Fruit fly (Drosophila melanogaster): ENCODE data around the gene CG4678.

Gene CG4678

DNA sequence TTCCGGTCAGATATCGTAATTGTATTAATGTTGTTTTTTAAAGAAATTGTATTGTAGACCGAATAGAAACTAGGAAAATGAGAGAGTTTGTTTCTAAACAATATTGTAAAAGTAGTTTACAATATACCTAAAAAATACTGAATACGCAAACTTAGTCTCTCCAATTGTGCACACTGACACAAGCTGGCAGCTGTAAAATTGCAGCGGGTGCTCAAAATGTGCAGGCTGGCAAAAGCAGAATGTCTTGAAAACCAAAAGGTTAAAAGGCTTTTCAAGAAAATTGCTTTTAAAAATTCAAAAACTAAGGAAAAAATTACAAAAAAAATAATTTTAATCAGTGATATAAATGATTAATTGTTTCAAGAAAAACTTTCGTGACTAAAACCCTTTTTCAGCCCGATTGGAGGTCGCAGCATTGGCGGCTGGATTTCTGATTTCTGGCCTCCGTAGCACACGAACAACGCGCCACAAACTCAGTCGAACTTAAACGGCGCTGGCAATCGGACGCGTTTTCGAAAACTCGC is at the start of gene CG4678:
Gene CG4678, plus strand, starts transcription at position 474 of the 524 bp plus-strand sequence.
- TF ChIP-seq kay (GFP tag; ENCODE audit: borderline replicate concordance) (no peak), pad (GFP tag; optimal IDR thresholded peaks at IDR 0.05) (no peak), CG7101 (tag; optimal IDR thresholded peaks at IDR 0.05) (no peak), bab1 (GFP tag; optimal IDR thresholded peaks at IDR 0.05) (peak; percentile 9), CG1620 (GFP tag; optimal IDR thresholded peaks at IDR 0.05) (peak; percentile 31), ovo (GFP tag; optimal IDR thresholded peaks at IDR 0.05) (no peak), toe (GFP tag; optimal IDR thresholded peaks at IDR 0.05) (no peak)

- no peak for TF ChIP-seq Crg-1 (GFP tag; optimal IDR thresholded peaks at IDR 0.05)
- TF ChIP-seq Mnt (GFP tag; optimal IDR thresholded peaks at IDR 0.05): no peak
- TF ChIP-seq pad (GFP tag; optimal IDR thresholded peaks at IDR 0.05): no peak
- no peak for TF ChIP-seq CG33017 (tag; optimal IDR thresholded peaks at IDR 0.05)
- no peak for TF ChIP-seq CG11617 (GFP tag; optimal IDR thresholded peaks at IDR 0.05)
- TF ChIP-seq CG1620 (GFP tag; optimal IDR thresholded peaks at IDR 0.05): no peak
- no peak for TF ChIP-seq cnc (optimal IDR thresholded peaks at IDR 0.05)
- no peak for TF ChIP-seq Clk (GFP tag; optimal IDR thresholded peaks at IDR 0.05)
- no peak for TF ChIP-seq kay (GFP tag; ENCODE audit: borderline replicate concordance)
- TF ChIP-seq CG5204 (GFP tag; optimal IDR thresholded peaks at IDR 0.05): no peak
- TF ChIP-seq CG12768 (GFP tag; optimal IDR thresholded peaks at IDR 0.05): no peak
- TF ChIP-seq CG7101 (tag; optimal IDR thresholded peaks at IDR 0.05): no peak
Observed at dm6 chrX:16647092-16647632, 48.8 kb upstream of the CG4678 start.

- no peak for TF ChIP-seq Hr96 (GFP tag; optimal IDR thresholded peaks at IDR 0.05)
- peak; percentile 85 for TF ChIP-seq tj (GFP tag; optimal IDR thresholded peaks at IDR 0.05)
Observed at dm6 chrX:16647737-16648434, 48.0 kb upstream of the CG4678 start.

DNA sequence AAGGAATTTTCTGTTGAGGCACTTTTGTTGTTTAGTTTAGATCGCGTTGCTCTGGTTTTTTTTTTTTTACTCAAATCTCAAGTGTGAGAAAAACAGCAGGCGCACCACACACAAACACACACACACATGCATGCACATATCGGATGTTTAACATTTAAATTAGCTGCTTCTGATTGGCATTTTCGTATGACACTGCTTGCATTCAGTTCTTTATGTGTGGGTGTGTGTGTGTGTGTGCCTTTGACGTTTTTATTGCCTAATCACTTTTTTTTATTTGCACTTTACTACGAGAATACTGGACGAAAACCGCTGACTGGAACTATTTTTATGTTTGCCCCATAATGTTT is 47.5 kb upstream of the CG4678 start:
- TF ChIP-seq CG12768 (GFP tag; optimal IDR thresholded peaks at IDR 0.05) (no peak), kay (GFP tag; ENCODE audit: borderline replicate concordance) (no peak), tj (GFP tag; optimal IDR thresholded peaks at IDR 0.05) (peak; percentile 81), bab1 (GFP tag; optimal IDR thresholded peaks at IDR 0.05) (no peak)

DNA sequence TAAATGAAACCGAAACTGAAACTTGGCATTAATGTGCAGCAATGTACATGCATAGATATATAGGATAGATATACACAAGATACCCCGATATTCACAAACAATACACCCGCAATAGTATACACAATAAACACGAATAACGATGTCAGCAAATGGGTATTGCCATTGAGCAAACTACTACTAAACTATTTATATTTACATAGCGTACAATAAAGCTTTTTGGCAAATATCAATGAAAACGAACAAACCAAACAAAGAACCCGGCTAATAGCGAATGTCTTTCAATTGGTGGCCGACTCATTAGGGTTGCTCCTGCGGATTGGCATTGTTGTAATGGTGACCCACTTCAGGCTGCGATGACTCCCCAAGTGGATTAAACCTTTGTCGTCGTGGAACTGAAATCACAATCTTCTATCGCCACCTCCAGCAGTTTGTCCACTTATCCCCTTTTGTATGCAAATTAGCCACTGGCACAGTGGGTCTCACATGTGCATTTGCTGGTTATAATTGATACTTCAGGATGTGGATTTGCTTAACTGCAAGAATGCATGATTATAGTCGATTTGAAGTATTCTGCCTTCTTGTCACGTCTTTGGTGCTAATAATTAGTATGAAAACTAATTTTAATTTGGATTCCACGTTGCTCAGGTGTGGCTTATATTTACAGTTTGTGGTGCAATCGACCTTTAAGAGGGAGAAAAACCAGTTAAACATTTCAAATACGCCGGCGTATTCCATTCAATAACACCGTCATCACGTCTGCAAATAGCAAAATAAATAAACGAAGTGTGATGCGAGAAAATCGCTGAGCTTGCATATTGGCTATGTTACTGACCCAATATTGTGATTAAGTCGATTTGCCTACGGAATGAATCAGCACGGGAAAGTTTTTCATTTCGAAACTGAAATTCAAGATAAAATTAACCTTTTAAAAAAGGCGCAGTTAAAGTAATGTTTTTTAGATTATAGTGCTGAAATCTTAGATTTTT is 45.6 kb upstream of the CG4678 start:
- TF ChIP-seq tj (GFP tag; optimal IDR thresholded peaks at IDR 0.05) (peak; percentile 64), CG7101 (tag; optimal IDR thresholded peaks at IDR 0.05) (no peak), toe (GFP tag; optimal IDR thresholded peaks at IDR 0.05) (no peak), CG14711 (tag; optimal IDR thresholded peaks at IDR 0.05) (peak; percentile 19), CG7045 (GFP tag; optimal IDR thresholded peaks at IDR 0.05) (no peak), Crg-1 (GFP tag; optimal IDR thresholded peaks at IDR 0.05) (no peak), cic (GFP tag; optimal IDR thresholded peaks at IDR 0.05) (no peak), CG12768 (GFP tag; optimal IDR thresholded peaks at IDR 0.05) (peak; percentile 3), Mnt (GFP tag; optimal IDR thresholded peaks at IDR 0.05) (no peak), Hr96 (GFP tag; optimal IDR thresholded peaks at IDR 0.05) (no peak), CG5204 (GFP tag; optimal IDR thresholded peaks at IDR 0.05) (no peak), bab1 (GFP tag; optimal IDR thresholded peaks at IDR 0.05) (no peak), kay (GFP tag; ENCODE audit: borderline replicate concordance) (no peak), cnc (optimal IDR thresholded peaks at IDR 0.05) (no peak), CG11617 (GFP tag; optimal IDR thresholded peaks at IDR 0.05) (no peak), CG33017 (tag; optimal IDR thresholded peaks at IDR 0.05) (no peak), pad (GFP tag; optimal IDR thresholded peaks at IDR 0.05) (no peak), ovo (GFP tag; optimal IDR thresholded peaks at IDR 0.05) (no peak), Clk (GFP tag; optimal IDR thresholded peaks at IDR 0.05) (no peak), CG1620 (GFP tag; optimal IDR thresholded peaks at IDR 0.05) (no peak)

dm6 chrX:16651098-16651497 is 44.8 kb upstream of the CG4678 start, which contains the start of the genes CG32573 and CG42512:
Gene CG32573 (plus strand): TSS chrX:16651376.
Gene CG42512 (plus strand): TSS chrX:16651376.
- TF ChIP-seq ovo (GFP tag; optimal IDR thresholded peaks at IDR 0.05) (no peak), toe (GFP tag; optimal IDR thresholded peaks at IDR 0.05) (no peak), Mnt (GFP tag; optimal IDR thresholded peaks at IDR 0.05) (no peak), CG11617 (GFP tag; optimal IDR thresholded peaks at IDR 0.05) (no peak), CG5204 (GFP tag; optimal IDR thresholded peaks at IDR 0.05) (peak; percentile 12), CG12768 (GFP tag; optimal IDR thresholded peaks at IDR 0.05) (no peak), pad (GFP tag; optimal IDR thresholded peaks at IDR 0.05) (peak; percentile 29), Hr96 (GFP tag; optimal IDR thresholded peaks at IDR 0.05) (no peak), CG33017 (tag; optimal IDR thresholded peaks at IDR 0.05) (no peak), cic (GFP tag; optimal IDR thresholded peaks at IDR 0.05) (no peak), CG1620 (GFP tag; optimal IDR thresholded peaks at IDR 0.05) (no peak), cnc (optimal IDR thresholded peaks at IDR 0.05) (no peak), Clk (GFP tag; optimal IDR thresholded peaks at IDR 0.05) (no peak), CG14711 (tag; optimal IDR thresholded peaks at IDR 0.05) (peak; percentile 4), kay (GFP tag; ENCODE audit: borderline replicate concordance) (no peak), Crg-1 (GFP tag; optimal IDR thresholded peaks at IDR 0.05) (peak; percentile 41), CG7101 (tag; optimal IDR thresholded peaks at IDR 0.05) (peak; percentile 41), bab1 (GFP tag; optimal IDR thresholded peaks at IDR 0.05) (peak; percentile 35), CG7045 (GFP tag; optimal IDR thresholded peaks at IDR 0.05) (no peak), tj (GFP tag; optimal IDR thresholded peaks at IDR 0.05) (no peak)
